Worm (Caenorhabditis elegans): ENCODE results near the gene B0294.3.
A peak's percentile ranks its signal among the peaks of the same experiment; 100 is the strongest.

B0294.3 gene

DNA sequence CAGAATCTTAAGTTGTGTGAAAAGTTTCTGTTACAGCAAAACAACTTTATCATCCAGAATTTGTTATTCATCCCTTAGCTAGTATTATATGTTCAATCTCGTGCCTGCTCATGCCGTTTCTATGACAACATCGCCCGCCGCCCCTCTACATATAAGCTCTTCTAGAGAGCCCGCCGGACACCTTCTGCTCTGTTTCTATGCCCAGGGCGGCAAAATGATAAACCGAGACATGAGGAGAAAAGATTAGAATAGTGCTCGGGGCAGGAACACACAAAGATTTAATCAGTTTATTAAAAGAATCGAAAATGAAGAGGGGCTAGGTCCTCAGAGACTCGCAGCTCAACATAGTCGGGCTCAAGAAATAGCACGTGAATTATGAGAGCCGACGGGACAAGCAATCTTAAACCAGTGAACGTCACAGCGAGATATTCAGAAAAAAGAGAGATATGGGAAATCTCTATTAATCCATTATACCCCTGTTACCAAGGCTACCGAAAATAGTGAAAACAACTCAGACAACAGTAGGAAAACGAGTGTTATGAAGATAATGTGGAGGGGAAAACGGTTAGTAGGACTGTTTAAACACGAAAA is 3.4 kb upstream of the B0294.3 start (continued):
- TF ChIP-seq egl-5 (tag; optimal IDR thresholded peaks at IDR 0.05) (peak; percentile 5), elt-3 (tag; optimal IDR thresholded peaks at IDR 0.05) (no peak), zag-1 (tag; optimal IDR thresholded peaks at IDR 0.05) (no peak), ceh-9 (tag; optimal IDR thresholded peaks at IDR 0.05) (no peak), R02D3.7 (tag; optimal IDR thresholded peaks at IDR 0.05) (peak; percentile 25), eor-1 (tag; optimal IDR thresholded peaks at IDR 0.05) (no peak), nhr-11 (tag; optimal IDR thresholded peaks at IDR 0.05) (peak; percentile 32), fos-1 (tag; optimal IDR thresholded peaks at IDR 0.05) (no peak)

DNA sequence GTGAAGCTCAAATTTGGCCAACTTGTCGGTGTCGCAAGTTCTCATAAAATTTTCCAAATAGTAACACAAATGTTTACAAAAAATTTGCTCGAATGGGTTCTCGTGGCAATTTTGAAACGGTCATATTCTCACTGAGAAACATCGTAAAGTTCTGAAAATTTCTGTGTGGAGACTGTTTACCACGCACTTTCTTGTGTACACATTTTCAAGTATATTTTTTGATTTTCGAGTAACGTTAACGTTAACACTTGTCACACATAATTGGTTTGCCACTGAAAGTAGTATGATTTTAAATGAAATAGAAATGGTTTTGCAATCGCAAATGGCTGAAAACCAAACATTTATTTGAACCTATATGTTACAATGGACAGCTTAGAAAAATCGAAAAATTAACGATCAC is 1.2 kb upstream of the B0294.3 start:
- TF ChIP-seq mml-1 (tag; optimal IDR thresholded peaks at IDR 0.05) = no peak
- no peak for TF ChIP-seq lin-15B (tag; optimal IDR thresholded peaks at IDR 0.05)
- no peak for TF ChIP-seq nhr-237 (tag; optimal IDR thresholded peaks at IDR 0.05)
- no peak for TF ChIP-seq eor-1 (tag; optimal IDR thresholded peaks at IDR 0.05)
- no peak for TF ChIP-seq pqm-1 (tag; optimal IDR thresholded peaks at IDR 0.05)
- TF ChIP-seq nhr-12 (tag; optimal IDR thresholded peaks at IDR 0.05) = no peak
- TF ChIP-seq nhr-11 (tag; optimal IDR thresholded peaks at IDR 0.05) = no peak
- TF ChIP-seq unc-39 (tag; optimal IDR thresholded peaks at IDR 0.05) = no peak

DNA sequence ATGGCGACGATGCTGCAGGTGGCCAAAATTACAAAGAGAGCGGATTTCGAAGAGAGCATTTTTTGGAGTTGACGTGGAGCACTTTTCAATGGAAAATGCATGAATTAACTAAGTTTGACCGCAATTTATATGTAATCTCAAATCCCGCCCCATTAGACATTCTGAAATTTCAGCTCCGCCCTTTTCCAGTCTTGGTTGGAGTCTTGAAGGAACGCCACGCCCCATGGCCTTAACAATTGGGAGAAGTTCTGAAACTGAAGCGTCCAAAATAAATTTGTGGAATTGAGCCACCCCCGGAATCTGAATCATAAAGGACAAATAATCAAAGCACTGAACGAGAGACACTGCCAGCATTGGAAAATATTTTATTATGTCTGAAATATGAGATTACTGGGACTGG is 5.3 kb downstream of the B0294.3 start, which contains the start of gene B0294.1:
TSS of gene B0294.1 (minus strand) at position 101 of the 400 bp plus-strand sequence.
- TF ChIP-seq lsy-12 (tag; optimal IDR thresholded peaks at IDR 0.05) (no peak), ZK546.5 (tag; optimal IDR thresholded peaks at IDR 0.05) (no peak), egl-5 (tag; optimal IDR thresholded peaks at IDR 0.05) (no peak), eor-1 (tag; optimal IDR thresholded peaks at IDR 0.05) (no peak), lin-39 (tag; optimal IDR thresholded peaks at IDR 0.05) (no peak), lin-15B (tag; optimal IDR thresholded peaks at IDR 0.05) (no peak), nhr-67 (tag; optimal IDR thresholded peaks at IDR 0.05) (no peak), nhr-43 (tag; optimal IDR thresholded peaks at IDR 0.05; ENCODE audit: poor library complexity, severe bottlenecking) (no peak), elt-3 (tag; optimal IDR thresholded peaks at IDR 0.05) (no peak), ceh-9 (tag; optimal IDR thresholded peaks at IDR 0.05) (no peak), ceh-82 (tag; optimal IDR thresholded peaks at IDR 0.05) (no peak), ceh-16 (tag; optimal IDR thresholded peaks at IDR 0.05) (no peak), nhr-11 (tag; optimal IDR thresholded peaks at IDR 0.05) (no peak), egl-27 (tag; optimal IDR thresholded peaks at IDR 0.05) (no peak), nhr-77 (tag; optimal IDR thresholded peaks at IDR 0.05) (no peak), mdl-1 (tag; optimal IDR thresholded peaks at IDR 0.05) (no peak), skn-1 (tag; optimal IDR thresholded peaks at IDR 0.05) (no peak), nhr-76 (tag; optimal IDR thresholded peaks at IDR 0.05) (no peak)

DNA sequence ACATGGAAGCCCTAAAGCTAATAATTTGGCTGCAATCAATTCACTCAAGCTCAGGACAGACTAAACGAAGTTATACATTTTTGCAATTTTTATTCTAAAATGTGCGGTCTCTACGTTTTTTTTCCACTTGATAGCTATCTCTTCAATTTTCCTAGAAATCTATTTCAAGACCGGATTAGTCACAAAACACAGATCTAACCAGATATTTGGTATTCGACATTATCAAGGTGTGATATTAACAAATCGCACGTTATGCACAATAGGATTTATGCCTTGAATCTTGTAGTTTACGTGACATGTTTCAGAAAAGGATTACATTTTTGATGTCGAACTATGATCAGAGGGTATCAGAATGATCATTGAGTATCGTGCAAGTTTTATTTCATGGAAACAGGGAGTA is 9.5 kb downstream of the B0294.3 start:
- TF ChIP-seq unc-39 (tag; optimal IDR thresholded peaks at IDR 0.05) (no peak), fos-1 (tag; optimal IDR thresholded peaks at IDR 0.05) (no peak), snpc-4 (tag; optimal IDR thresholded peaks at IDR 0.05) (no peak), ama-1 (optimal IDR thresholded peaks at IDR 0.05) (no peak), nfya-1 (tag; optimal IDR thresholded peaks at IDR 0.05; ENCODE audit: insufficient read depth) (no peak), ceh-82 (tag; optimal IDR thresholded peaks at IDR 0.05) (no peak), ztf-11 (tag; optimal IDR thresholded peaks at IDR 0.05) (no peak), pqm-1 (tag; optimal IDR thresholded peaks at IDR 0.05) (no peak), ZK546.5 (tag; optimal IDR thresholded peaks at IDR 0.05) (no peak), nhr-77 (tag; optimal IDR thresholded peaks at IDR 0.05) (no peak), elt-1 (tag; optimal IDR thresholded peaks at IDR 0.05) (no peak), pha-4 (tag; optimal IDR thresholded peaks at IDR 0.05) (no peak), jun-1 (tag; optimal IDR thresholded peaks at IDR 0.05) (no peak)

DNA sequence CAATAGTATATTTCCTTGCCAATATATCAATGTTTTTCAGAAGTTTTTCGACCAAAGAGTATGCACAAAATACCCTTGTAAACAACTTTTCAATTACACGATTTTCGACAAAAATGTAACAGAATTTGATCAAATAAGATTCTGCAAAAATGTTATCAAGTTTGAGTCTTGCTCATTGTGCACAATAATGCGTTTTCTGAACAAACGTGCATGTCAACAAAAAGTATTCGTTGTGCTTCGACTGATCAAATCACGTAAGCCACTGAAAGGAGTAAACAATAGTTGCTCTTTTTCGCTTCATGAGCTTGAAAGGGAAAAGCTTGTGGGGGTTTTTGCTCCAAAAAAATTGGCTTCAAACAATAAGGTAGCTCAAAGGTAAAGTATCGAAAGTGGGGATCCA is 15.0 kb downstream of the B0294.3 start:
- TF ChIP-seq fkh-10 (GFP tag; optimal IDR thresholded peaks at IDR 0.05) (peak; percentile 70), lin-39 (tag; optimal IDR thresholded peaks at IDR 0.05) (no peak)
